Worm (Caenorhabditis elegans) whole organism, L1 larva: ENCODE results near the gene tbc-10.
A peak's percentile ranks its signal among the peaks of the same experiment; 100 is the strongest.

Experiments
- C04F5.9 ChIP-seq: sonication (generic microtip); optimal IDR thresholded peaks from 2 replicates; lab custom pipeline; 2016; ENCODE audit warnings: missing genetic modification characterization, missing compliant biosample characterization
- C16A3.4 ChIP-seq: fragments of 150-350 bp; optimal IDR thresholded peaks from 2 replicates; lab custom pipeline; 2014; ENCODE audit warnings: missing biosample characterization, missing genetic modification characterization
- F16B12.6 ChIP-seq: fragments of 150-350 bp; optimal IDR thresholded peaks from 2 replicates; lab custom pipeline; 2014; ENCODE audit warnings: missing biosample characterization, missing genetic modification characterization
- Y116A8C.19 ChIP-seq: sonication (generic microtip); optimal IDR thresholded peaks from 2 replicates; lab custom pipeline; 2016; ENCODE audit warnings: missing compliant biosample characterization, missing genetic modification characterization, borderline replicate concordance
- aha-1 ChIP-seq: fragments of 150-350 bp; optimal IDR thresholded peaks from 2 replicates; lab custom pipeline; 2014; ENCODE audit warnings: missing biosample characterization, missing genetic modification characterization
- aly-2 ChIP-seq: fragments of 150-350 bp; optimal IDR thresholded peaks from 2 replicates; lab custom pipeline; 2014; ENCODE audit warnings: missing biosample characterization, missing genetic modification characterization
- ceh-8 ChIP-seq: fragments of 200-800 bp; sonication (Bioruptor generic); optimal IDR thresholded peaks from 2 replicates; lab custom pipeline; 2018; ENCODE audit warnings: mild to moderate bottlenecking, missing genetic modification characterization, moderate library complexity, missing compliant biosample characterization
- dsc-1 ChIP-seq: sonication (generic microtip); optimal IDR thresholded peaks from 2 replicates; lab custom pipeline; 2016; ENCODE audit warnings: mild to moderate bottlenecking, missing genetic modification characterization, missing compliant biosample characterization
- efl-3 ChIP-seq: fragments of 200-800 bp; sonication (Bioruptor generic); optimal IDR thresholded peaks from 2 replicates; lab custom pipeline; 2018; ENCODE audit warnings: mild to moderate bottlenecking, missing genetic modification characterization, missing compliant biosample characterization
- egl-13 ChIP-seq: sonication (generic microtip); optimal IDR thresholded peaks from 2 replicates; lab custom pipeline; 2016; ENCODE audit warnings: missing genotype, missing genetic modification reagents, missing genetic modification characterization, missing compliant biosample characterization
- egl-27 ChIP-seq, 2 experiments: fragments of 150-350 bp in 1 of 2; sonication (generic microtip); optimal IDR thresholded peaks; 3 replicates each; lab custom pipeline; 2017 to 2018; ENCODE audit warnings: missing biosample characterization in 2 of 2, missing genetic modification characterization in 2 of 2, missing genetic modification reagents in 2 of 2
- elt-2 ChIP-seq: sonication (generic microtip); optimal IDR thresholded peaks from 2 replicates; lab custom pipeline; 2016; ENCODE audit warnings: missing genetic modification characterization, mild to moderate bottlenecking, inconsistent platforms, missing compliant biosample characterization, missing genetic modification reagents
- ets-5 ChIP-seq: fragments of 200-800 bp; sonication (Bioruptor generic); IDR thresholded peaks from 2 replicates; pipeline ENCODE4 v1.3.6; 2022; ENCODE audit warnings: missing genetic modification characterization, missing compliant biosample characterization
- fkh-4 ChIP-seq: sonication (generic microtip); optimal IDR thresholded peaks from 2 replicates; lab custom pipeline; 2016; ENCODE audit warnings: missing compliant biosample characterization, missing genetic modification characterization, borderline replicate concordance
- fkh-8 ChIP-seq: sonication (generic microtip); optimal IDR thresholded peaks from 2 replicates; lab custom pipeline; 2016; ENCODE audit warnings: mild to moderate bottlenecking, missing genetic modification characterization, missing compliant biosample characterization
- fos-1 ChIP-seq: fragments of 150-350 bp; optimal IDR thresholded peaks from 2 replicates; lab custom pipeline; 2014; ENCODE audit warnings: missing biosample characterization, missing genetic modification characterization
- grh-1 ChIP-seq: fragments of 200-800 bp; sonication (Bioruptor generic); IDR thresholded peaks from 2 replicates; pipeline ENCODE4 v1.3.6; 2022; ENCODE audit warnings: missing genetic modification reagents, missing genetic modification characterization, missing compliant biosample characterization
- hlh-4 ChIP-seq: sonication (generic microtip); optimal IDR thresholded peaks from 2 replicates; lab custom pipeline; 2016; ENCODE audit warnings: mild to moderate bottlenecking, missing genetic modification characterization, missing compliant biosample characterization
- hpl-2 ChIP-seq: fragments of 150-350 bp; optimal IDR thresholded peaks from 2 replicates; lab custom pipeline; 2014; ENCODE audit warnings: missing biosample characterization, missing genetic modification reagents, missing genetic modification characterization
- irx-1 ChIP-seq: sonication (generic microtip); optimal IDR thresholded peaks from 2 replicates; lab custom pipeline; 2016; ENCODE audit warnings: missing genetic modification characterization, missing compliant biosample characterization
- isw-1 ChIP-seq: fragments of 200-800 bp; sonication (Bioruptor generic); IDR thresholded peaks from 2 replicates; pipeline ENCODE4 v1.3.6; 2022; ENCODE audit warnings: missing genetic modification characterization, missing compliant biosample characterization
- lin-14 ChIP-seq: fragments of 200-800 bp; sonication (Bioruptor generic); optimal IDR thresholded peaks from 2 replicates; lab custom pipeline; 2018; ENCODE audit warnings: mild to moderate bottlenecking, missing genetic modification characterization, moderate library complexity, missing compliant biosample characterization
- lin-15B ChIP-seq: fragments of 150-350 bp; sonication (generic microtip); optimal IDR thresholded peaks from 3 replicates; lab custom pipeline; 2014; ENCODE audit warnings: missing biosample characterization, missing genetic modification characterization
- lin-35 ChIP-seq, 2 experiments: fragments of 150-350 bp; optimal IDR thresholded peaks; 2 replicates each; lab custom pipeline; 2014; ENCODE audit warnings: missing biosample characterization in 2 of 2, missing genetic modification characterization in 2 of 2, missing genetic modification reagents in 2 of 2
- lir-3 ChIP-seq: sonication (generic microtip); optimal IDR thresholded peaks from 2 replicates; lab custom pipeline; 2016; ENCODE audit warnings: mild to moderate bottlenecking, missing genetic modification characterization, moderate library complexity, missing compliant biosample characterization; ENCODE audit not compliant: poor library complexity
- mab-9 ChIP-seq: fragments of 200-800 bp; sonication (Bioruptor generic); IDR thresholded peaks from 2 replicates; pipeline ENCODE4 v1.3.6; 2022; ENCODE audit warnings: missing genetic modification reagents, missing genetic modification characterization, missing compliant biosample characterization
- mdl-1 ChIP-seq, 2 experiments: fragments of 150-350 bp; optimal IDR thresholded peaks; 2 replicates each; lab custom pipeline; 2014 to 2017; ENCODE audit warnings: missing biosample characterization in 2 of 2, missing genetic modification characterization in 2 of 2, inconsistent platforms in 1 of 2
- nhr-11 ChIP-seq: fragments of 150-350 bp; optimal IDR thresholded peaks from 2 replicates; lab custom pipeline; 2014; ENCODE audit warnings: missing biosample characterization, missing genetic modification characterization
- nhr-20 ChIP-seq: sonication (generic microtip); optimal IDR thresholded peaks from 2 replicates; lab custom pipeline; 2016; ENCODE audit warnings: mild to moderate bottlenecking, missing genetic modification characterization, missing compliant biosample characterization
- nhr-237 ChIP-seq: fragments of 150-350 bp; optimal IDR thresholded peaks from 2 replicates; lab custom pipeline; 2014; ENCODE audit warnings: missing biosample characterization, missing genetic modification characterization
- nhr-28 ChIP-seq: fragments of 150-350 bp; optimal IDR thresholded peaks from 2 replicates; lab custom pipeline; 2014; ENCODE audit warnings: missing biosample characterization, missing genetic modification characterization
- nhr-76 ChIP-seq: sonication (generic microtip); optimal IDR thresholded peaks from 2 replicates; lab custom pipeline; 2017; ENCODE audit warnings: missing biosample characterization, missing genetic modification characterization
- nhr-84 ChIP-seq: sonication (generic microtip); optimal IDR thresholded peaks from 2 replicates; lab custom pipeline; 2017; ENCODE audit warnings: missing biosample characterization, missing genetic modification characterization
- pag-3 ChIP-seq: sonication (generic microtip); optimal IDR thresholded peaks from 2 replicates; lab custom pipeline; 2017; ENCODE audit warnings: missing genetic modification characterization, mild to moderate bottlenecking, missing compliant biosample characterization, antibody characterized with exemption, borderline replicate concordance; ENCODE audit not compliant: insufficient read depth
- pax-3 ChIP-seq: fragments of 200-800 bp; sonication (Bioruptor generic); optimal IDR thresholded peaks from 2 replicates; lab custom pipeline; 2018; ENCODE audit warnings: mild to moderate bottlenecking, missing genetic modification characterization, moderate library complexity, missing compliant biosample characterization
- rnt-1 ChIP-seq: sonication (generic microtip); optimal IDR thresholded peaks from 2 replicates; lab custom pipeline; 2016; ENCODE audit warnings: mild to moderate bottlenecking, missing genetic modification characterization, moderate library complexity, missing compliant biosample characterization
- skn-1 ChIP-seq: fragments of 150-350 bp; optimal IDR thresholded peaks from 2 replicates; lab custom pipeline; 2014; ENCODE audit warnings: missing biosample characterization, missing genetic modification characterization
- snpc-4 ChIP-seq: fragments of 150-350 bp; optimal IDR thresholded peaks from 2 replicates; lab custom pipeline; 2014; ENCODE audit warnings: missing biosample characterization, missing genetic modification characterization
- snu-23 ChIP-seq: sonication (generic microtip); optimal IDR thresholded peaks from 2 replicates; lab custom pipeline; 2016; ENCODE audit warnings: missing genetic modification characterization, missing compliant biosample characterization
- sox-4 ChIP-seq: sonication (generic microtip); optimal IDR thresholded peaks from 2 replicates; lab custom pipeline; 2016; ENCODE audit warnings: missing genetic modification characterization, missing compliant biosample characterization
- sptf-1 ChIP-seq: fragments of 150-350 bp; optimal IDR thresholded peaks from 2 replicates; lab custom pipeline; 2014; ENCODE audit warnings: missing biosample characterization, missing genetic modification characterization
- sup-37 ChIP-seq: fragments of 200-800 bp; sonication (Bioruptor generic); optimal IDR thresholded peaks from 2 replicates; lab custom pipeline; 2018; ENCODE audit warnings: mild to moderate bottlenecking, missing genetic modification characterization, missing compliant biosample characterization
- swsn-7 ChIP-seq: sonication (generic microtip); optimal IDR thresholded peaks from 2 replicates; lab custom pipeline; 2016; ENCODE audit warnings: missing genetic modification characterization, missing compliant biosample characterization
- tbx-2 ChIP-seq: sonication (generic microtip); optimal IDR thresholded peaks from 2 replicates; lab custom pipeline; 2016; ENCODE audit warnings: missing genetic modification characterization, missing compliant biosample characterization
- tlp-1 ChIP-seq: fragments of 150-350 bp; optimal IDR thresholded peaks from 2 replicates; lab custom pipeline; 2014; ENCODE audit warnings: missing biosample characterization, missing genetic modification characterization
- unc-130 ChIP-seq: fragments of 150-350 bp; optimal IDR thresholded peaks from 2 replicates; lab custom pipeline; 2017; ENCODE audit warnings: missing biosample characterization, missing genetic modification characterization, inconsistent platforms
- unc-62 ChIP-seq: fragments of 150-350 bp; optimal IDR thresholded peaks from 2 replicates; lab custom pipeline; 2014; ENCODE audit warnings: missing biosample characterization, missing genetic modification reagents, missing genetic modification characterization
- unc-86 ChIP-seq: sonication (generic microtip); optimal IDR thresholded peaks from 2 replicates; lab custom pipeline; 2016; ENCODE audit warnings: missing genetic modification characterization, missing compliant biosample characterization
- unc-98 ChIP-seq: fragments of 200-800 bp; sonication (Bioruptor generic); IDR thresholded peaks from 2 replicates; pipeline ENCODE4 v1.3.6; 2022; ENCODE audit warnings: missing genetic modification characterization, missing compliant biosample characterization
- xbp-1 ChIP-seq: sonication (generic microtip); optimal IDR thresholded peaks from 2 replicates; lab custom pipeline; 2016; ENCODE audit warnings: missing genetic modification characterization, missing compliant biosample characterization
- zip-4 ChIP-seq: fragments of 200-800 bp; sonication (Bioruptor generic); optimal IDR thresholded peaks from 2 replicates; lab custom pipeline; 2018; ENCODE audit warnings: mild to moderate bottlenecking, missing genetic modification characterization, moderate library complexity, missing compliant biosample characterization
- ztf-11 ChIP-seq, 2 experiments: sonication (generic microtip); optimal IDR thresholded peaks; 2 replicates each; lab custom pipeline; 2016 to 2017; ENCODE audit warnings: missing genetic modification characterization in 2 of 2, missing biosample characterization in 1 of 2, missing compliant biosample characterization in 1 of 2

The tbc-10 gene

DNA sequence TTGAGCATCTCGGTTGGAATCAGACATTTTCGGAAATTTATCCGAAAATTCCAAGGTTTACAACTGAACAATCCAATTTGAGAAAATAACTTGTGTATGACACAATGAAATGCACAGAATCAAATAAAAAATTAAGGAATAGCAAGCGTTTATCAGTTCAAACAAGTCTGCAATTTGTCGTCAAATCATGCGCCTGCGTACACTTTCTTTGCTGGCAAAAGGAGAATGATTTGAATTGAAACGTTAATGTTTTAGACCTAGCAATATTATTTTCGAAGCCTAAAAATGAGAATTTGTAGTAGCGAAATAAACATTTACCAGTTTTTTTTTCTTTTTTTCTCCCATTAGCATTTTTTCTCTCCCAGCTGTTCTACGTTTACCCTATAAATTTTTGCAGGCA, 32.6 kb upstream of the tbc-10 start, which contains the start of the genes fbxa-67 and fbxa-11 (continued):
- TF ChIP-seq ets-5 (GFP tag; lab: Robert Waterston, UW) (no peak), nhr-20 (tag; lab: Kevin White, UChicago) (no peak), irx-1 (tag; lab: Kevin White, UChicago) (no peak), nhr-11 (tag; lab: Kevin White, UChicago) (no peak), xbp-1 (tag; lab: Kevin White, UChicago) (no peak), nhr-76 (tag; lab: Kevin White, UChicago) (no peak), lin-15B (tag; lab: Kevin White, UChicago) (no peak), dsc-1 (no peak), aly-2 (tag; lab: Kevin White, UChicago) (no peak), mab-9 (GFP tag; lab: Robert Waterston, UW) (no peak), snpc-4 (no peak), C04F5.9 (tag; lab: Kevin White, UChicago) (no peak), grh-1 (GFP tag; lab: Robert Waterston, UW) (no peak), lin-14 (GFP tag; lab: Kevin White, UChicago) (no peak), sup-37 (no peak), hpl-2 (GFP tag; lab: Kevin White, UChicago) (no peak), mdl-1 (tag; optimal IDR thresholded peaks at IDR 0.05; lab: Kevin White, UChicago) (no peak), egl-13 (tag; lab: Kevin White, UChicago) (no peak), pag-3 (tag; lab: Kevin White, UChicago) (no peak), aha-1 (tag; lab: Kevin White, UChicago) (no peak), Y116A8C.19 (tag; lab: Kevin White, UChicago) (no peak), efl-3 (GFP tag; lab: Kevin White, UChicago) (no peak), unc-98 (GFP tag; lab: Robert Waterston, UW) (no peak), skn-1 (tag; lab: Kevin White, UChicago) (peak; percentile 11), sptf-1 (no peak), unc-130 (tag; lab: Kevin White, UChicago) (no peak), fos-1 (tag; lab: Kevin White, UChicago) (no peak), ceh-8 (GFP tag; lab: Kevin White, UChicago) (no peak), unc-62 (no peak), rnt-1 (no peak), nhr-84 (tag; lab: Kevin White, UChicago) (no peak), ztf-11 (tag; optimal IDR thresholded peaks at IDR 0.05; lab: Kevin White, UChicago) (no peak), tlp-1 (tag; lab: Kevin White, UChicago) (no peak), pax-3 (no peak), unc-86 (tag; lab: Kevin White, UChicago) (no peak), F16B12.6 (tag; lab: Kevin White, UChicago) (peak; percentile 93), fkh-4 (tag; lab: Kevin White, UChicago) (no peak), C16A3.4 (no peak), isw-1 (GFP tag; lab: Robert Waterston, UW) (no peak), sox-4 (tag; lab: Kevin White, UChicago) (no peak), fkh-8 (no peak), zip-4 (GFP tag; lab: Kevin White, UChicago) (no peak), hlh-4 (no peak)

DNA sequence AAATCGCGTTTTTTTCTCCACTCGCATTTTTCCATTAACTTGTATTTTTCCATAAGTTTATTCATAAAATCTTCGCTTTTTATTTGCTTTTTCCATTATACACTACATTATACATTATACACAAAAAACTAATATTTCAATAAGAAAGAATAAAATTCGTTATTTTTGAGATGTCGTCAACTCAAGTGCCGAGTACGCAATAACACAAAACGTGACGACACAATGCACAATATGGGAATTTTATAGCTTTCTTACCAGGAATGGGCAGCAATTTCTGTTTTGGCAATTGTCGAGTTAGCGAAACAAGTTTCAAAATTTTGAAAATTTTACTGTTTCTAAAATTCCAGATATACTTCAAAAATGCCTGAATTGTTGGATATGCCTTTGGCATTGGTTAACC, 30.9 kb upstream of the tbc-10 start, which contains the start of gene fbxa-10:
Gene fbxa-10 (plus strand): TSS at position 207 of the 400 bp plus-strand sequence.
- TF ChIP-seq hlh-4 (no peak), snu-23 (GFP tag; lab: Kevin White, UChicago) (no peak), egl-27 (tag; optimal IDR thresholded peaks at IDR 0.05; lab: Kevin White, UChicago) (no peak), lir-3 (tag; lab: Kevin White, UChicago) (no peak), C04F5.9 (tag; lab: Kevin White, UChicago) (no peak), aly-2 (tag; lab: Kevin White, UChicago) (no peak), unc-130 (tag; lab: Kevin White, UChicago) (no peak), lin-35 (GFP tag; optimal IDR thresholded peaks at IDR 0.05; lab: Kevin White, UChicago) (peak; percentile 30 to 39), nhr-237 (tag; lab: Kevin White, UChicago) (no peak), swsn-7 (tag; lab: Kevin White, UChicago) (peak; percentile 30), elt-2 (tag; lab: Kevin White, UChicago) (no peak), dsc-1 (peak; percentile 25), tbx-2 (tag; lab: Kevin White, UChicago) (peak; percentile 19), isw-1 (GFP tag; lab: Robert Waterston, UW) (no peak), snpc-4 (no peak), nhr-28 (no peak), lin-14 (GFP tag; lab: Kevin White, UChicago) (no peak), F16B12.6 (tag; lab: Kevin White, UChicago) (peak; percentile 87), nhr-11 (tag; lab: Kevin White, UChicago) (no peak)
